Worm (Caenorhabditis elegans) whole organism, early embryonic: ENCODE data around the gene lgc-49.

Experiments used
- aly-1 ChIP-seq: sonication (generic microtip); optimal IDR thresholded peaks from 2 replicates; lab custom pipeline; 2016; ENCODE audit warnings: missing genetic modification characterization, missing compliant biosample characterization
- ama-1 ChIP-seq: fragments of 150-350 bp; optimal IDR thresholded peaks from 2 replicates; lab custom pipeline; 2014
- ceh-36 ChIP-seq: sonication (generic microtip); optimal IDR thresholded peaks from 2 replicates; lab custom pipeline; 2016; ENCODE audit warnings: missing genetic modification characterization, inconsistent platforms, missing compliant biosample characterization
- flt-1 ChIP-seq: fragments of 200-800 bp; sonication (Bioruptor generic); IDR thresholded peaks from 2 replicates; pipeline ENCODE4 v1.3.6; 2022; ENCODE audit warnings: missing genetic modification characterization, missing compliant biosample characterization
- hnd-1 ChIP-seq: sonication (generic microtip); optimal IDR thresholded peaks from 2 replicates; lab custom pipeline; 2016; ENCODE audit warnings: missing genetic modification characterization, missing compliant biosample characterization
- sea-1 ChIP-seq: fragments of 200-800 bp; sonication (Bioruptor generic); conservative IDR thresholded peaks from 2 replicates; pipeline ENCODE4 v1.3.6; 2022; ENCODE audit warnings: missing genetic modification characterization, missing compliant biosample characterization
- tbx-11 ChIP-seq: fragments of 200-800 bp; sonication (Bioruptor generic); IDR thresholded peaks from 2 replicates; pipeline ENCODE4 v1.3.6; 2022; ENCODE audit warnings: missing genetic modification characterization, missing compliant biosample characterization

- TF ChIP-seq flt-1 (GFP tag; lab: Robert Waterston, UW) (no peak), ceh-36 (tag; lab: Kevin White, UChicago) (no peak), sea-1 (GFP tag; lab: Robert Waterston, UW) (no peak), ama-1 (lab: Kevin White, UChicago) (no peak), aly-1 (tag; lab: Kevin White, UChicago) (no peak), tbx-11 (GFP tag; lab: Robert Waterston, UW) (no peak), hnd-1 (tag; lab: Kevin White, UChicago) (no peak)
Observed at ce11 chrV:11172667-11173066, 18.4 kb upstream of the lgc-49 start.
